Fruit fly (Drosophila melanogaster) whole organism, embryonic: Measurements from ENCODE around the gene amos.

Experiments
- BEAF-32 ChIP-seq: fragments of 200-800 bp; sonication (Bioruptor generic); optimal IDR thresholded peaks from 3 replicates; lab custom pipeline; 2017; ENCODE audit warnings: missing biosample characterization, missing genetic modification characterization, mild to moderate bottlenecking, moderate library complexity, missing genetic modification reagents
- CG10209 ChIP-seq: fragments of 200-800 bp; sonication (Bioruptor generic); optimal IDR thresholded peaks from 3 replicates; lab custom pipeline; 2017; ENCODE audit warnings: missing biosample characterization, mild to moderate bottlenecking, missing genetic modification characterization, missing genetic modification reagents
- CG10366 ChIP-seq: fragments of 200-800 bp; sonication (Bioruptor generic); IDR thresholded peaks from 2 replicates; pipeline ENCODE4 v1.3.6; 2022; ENCODE audit warnings: missing biosample characterization, missing genetic modification characterization
- CG10462 ChIP-seq: fragments of 200-800 bp; sonication (Bioruptor generic); optimal IDR thresholded peaks from 2 replicates; lab custom pipeline; 2016; ENCODE audit warnings: missing biosample characterization, missing genetic modification characterization
- CG12071 ChIP-seq: fragments of 200-800 bp; sonication (Bioruptor generic); optimal IDR thresholded peaks from 3 replicates; lab custom pipeline; 2018; ENCODE audit warnings: missing biosample characterization, mild to moderate bottlenecking, missing genetic modification characterization
- CG12744 ChIP-seq: fragments of 200-800 bp; sonication (Bioruptor generic); optimal IDR thresholded peaks from 2 replicates; lab custom pipeline; 2016; ENCODE audit warnings: missing biosample characterization, missing genetic modification characterization
- CG14014 ChIP-seq: fragments of 200-800 bp; sonication (Bioruptor generic); IDR thresholded peaks from 2 replicates; pipeline ENCODE4 v1.3.6; 2022; ENCODE audit warnings: missing biosample characterization, missing genetic modification characterization
- CG14441 ChIP-seq: fragments of 200-800 bp; sonication (Bioruptor generic); IDR thresholded peaks from 2 replicates; pipeline ENCODE4 v1.3.6; 2022; ENCODE audit warnings: missing biosample characterization, missing genetic modification characterization
- CG15269 ChIP-seq: fragments of 200-800 bp; sonication (Bioruptor generic); optimal IDR thresholded peaks from 2 replicates; lab custom pipeline; 2018; ENCODE audit warnings: missing biosample characterization, mild to moderate bottlenecking, missing genetic modification characterization, moderate library complexity
- CG18011 ChIP-seq: fragments of 200-800 bp; sonication (Bioruptor generic); optimal IDR thresholded peaks from 2 replicates; lab custom pipeline; 2017; ENCODE audit warnings: missing biosample characterization, missing genetic modification characterization, mild to moderate bottlenecking, moderate library complexity, missing genotype
- CG18764 ChIP-seq: fragments of 200-800 bp; sonication (Bioruptor generic); optimal IDR thresholded peaks from 3 replicates; lab custom pipeline; 2016; ENCODE audit warnings: missing biosample characterization, missing genetic modification characterization
- CG2129 ChIP-seq: fragments of 200-800 bp; sonication (Bioruptor generic); IDR thresholded peaks from 2 replicates; pipeline ENCODE4 v1.3.6; 2022; ENCODE audit warnings: missing biosample characterization, missing genetic modification characterization; ENCODE audit not compliant: partially characterized antibody
- CG32767 ChIP-seq: fragments of 200-800 bp; sonication (Bioruptor generic); IDR thresholded peaks from 2 replicates; pipeline ENCODE4 v1.3.6; 2022; ENCODE audit warnings: missing biosample characterization, missing genetic modification characterization
- CG4854 ChIP-seq: fragments of 200-800 bp; sonication (Bioruptor generic); optimal IDR thresholded peaks from 2 replicates; lab custom pipeline; 2016; ENCODE audit warnings: missing biosample characterization, missing genetic modification characterization, inconsistent platforms
- CG5953 ChIP-seq: fragments of 200-800 bp; sonication (Bioruptor generic); IDR thresholded peaks from 2 replicates; pipeline ENCODE4 v1.3.6; 2022; ENCODE audit warnings: missing biosample characterization, missing genetic modification characterization
- CG6791 ChIP-seq: fragments of 200-800 bp; sonication (Bioruptor generic); IDR thresholded peaks from 3 replicates; pipeline ENCODE4 v1.3.6; 2022; ENCODE audit warnings: missing biosample characterization, missing genetic modification characterization; ENCODE audit not compliant: partially characterized antibody
- CG6854 ChIP-seq: fragments of 200-800 bp; sonication (Bioruptor generic); optimal IDR thresholded peaks from 3 replicates; lab custom pipeline; 2017; ENCODE audit warnings: missing biosample characterization, mild to moderate bottlenecking, missing genetic modification characterization
- CG8281 ChIP-seq: fragments of 200-800 bp; sonication (Bioruptor generic); optimal IDR thresholded peaks from 2 replicates; lab custom pipeline; 2018; ENCODE audit warnings: missing biosample characterization, mild to moderate bottlenecking, missing genetic modification characterization, moderate library complexity
- CG9797 ChIP-seq: fragments of 200-800 bp; sonication (Bioruptor generic); optimal IDR thresholded peaks from 3 replicates; lab custom pipeline; 2018; ENCODE audit warnings: missing biosample characterization, mild to moderate bottlenecking, missing genetic modification characterization
- Dbx ChIP-seq: fragments of 200-800 bp; sonication (Bioruptor generic); IDR thresholded peaks from 3 replicates; pipeline ENCODE4 v1.3.6; 2022; ENCODE audit warnings: missing biosample characterization, missing genetic modification characterization
- Deaf1 ChIP-seq: fragments of 200-800 bp; optimal IDR thresholded peaks from 3 replicates; lab custom pipeline; 2019; ENCODE audit warnings: missing biosample characterization, mild to moderate bottlenecking, missing genetic modification characterization, moderate library complexity
- Dip3 ChIP-seq: fragments of 200-800 bp; sonication (Bioruptor generic); optimal IDR thresholded peaks from 3 replicates; lab custom pipeline; 2016; ENCODE audit warnings: missing biosample characterization, missing genetic modification characterization
- Dp ChIP-seq: fragments of 200-800 bp; sonication (Bioruptor generic); optimal IDR thresholded peaks from 2 replicates; lab custom pipeline; 2018; ENCODE audit warnings: missing biosample characterization, mild to moderate bottlenecking, missing genetic modification characterization, moderate library complexity
- HLH54F ChIP-seq: fragments of 200-800 bp; sonication (Bioruptor generic); optimal IDR thresholded peaks from 3 replicates; lab custom pipeline; 2016; ENCODE audit warnings: missing biosample characterization, missing genetic modification characterization
- Hey ChIP-seq: fragments of 200-800 bp; sonication (Bioruptor generic); optimal IDR thresholded peaks from 3 replicates; lab custom pipeline; 2018; ENCODE audit warnings: missing biosample characterization, mild to moderate bottlenecking, missing genetic modification characterization
- MESR4 ChIP-seq: fragments of 200-800 bp; sonication (Bioruptor generic); optimal IDR thresholded peaks from 2 replicates; lab custom pipeline; 2018; ENCODE audit warnings: missing biosample characterization, mild to moderate bottlenecking, missing genetic modification characterization, moderate library complexity
- Ptx1 ChIP-seq: fragments of 200-800 bp; sonication (Bioruptor generic); IDR thresholded peaks from 2 replicates; pipeline ENCODE4 v1.3.6; 2022; ENCODE audit warnings: missing biosample characterization, missing genetic modification characterization
- Side ChIP-seq: fragments of 200-800 bp; sonication (Bioruptor generic); optimal IDR thresholded peaks from 2 replicates; lab custom pipeline; 2016; ENCODE audit warnings: missing biosample characterization, missing genetic modification characterization
- Sox102F ChIP-seq: fragments of 200-800 bp; sonication (Bioruptor generic); optimal IDR thresholded peaks from 2 replicates; lab custom pipeline; 2018; ENCODE audit warnings: missing biosample characterization, mild to moderate bottlenecking, missing genetic modification characterization, moderate library complexity
- Tbp ChIP-seq: fragments of >200 bp; optimal IDR thresholded peaks from 2 replicates; lab custom pipeline; 2018; ENCODE audit warnings: missing biosample characterization, missing genetic modification characterization
- Xrp1 ChIP-seq: fragments of 200-800 bp; sonication (Bioruptor generic); IDR thresholded peaks from 2 replicates; pipeline ENCODE4 v1.3.6; 2022; ENCODE audit warnings: missing biosample characterization, missing genetic modification characterization
- br ChIP-seq: fragments of >200 bp; optimal IDR thresholded peaks from 2 replicates; lab custom pipeline; 2017
- cato ChIP-seq: fragments of 200-800 bp; sonication (Bioruptor generic); optimal IDR thresholded peaks from 2 replicates; lab custom pipeline; 2016; ENCODE audit warnings: missing biosample characterization, missing genetic modification characterization, borderline replicate concordance
- chif ChIP-seq, 2 experiments: fragments of 200-800 bp; sonication (Bioruptor generic); optimal IDR thresholded peaks; 3 replicates each; lab custom pipeline; 2016; ENCODE audit warnings: missing biosample characterization in 2 of 2, missing genetic modification characterization in 2 of 2
- ewg ChIP-seq: fragments of 200-800 bp; sonication (Bioruptor generic); optimal IDR thresholded peaks from 3 replicates; lab custom pipeline; 2017; ENCODE audit warnings: mild to moderate bottlenecking, missing biosample characterization, missing genetic modification reagents, missing genetic modification characterization
- exex ChIP-seq: fragments of 200-800 bp; sonication (Bioruptor generic); optimal IDR thresholded peaks from 4 replicates; lab custom pipeline; 2018; ENCODE audit warnings: missing biosample characterization, mild to moderate bottlenecking, missing genetic modification characterization, moderate library complexity
- grau ChIP-seq: fragments of 200-800 bp; optimal IDR thresholded peaks from 3 replicates; lab custom pipeline; 2019; ENCODE audit warnings: missing biosample characterization, mild to moderate bottlenecking, missing genetic modification characterization, moderate library complexity
- kay ChIP-seq: fragments of 200-800 bp; sonication (Bioruptor generic); optimal IDR thresholded peaks from 2 replicates; lab custom pipeline; 2016; ENCODE audit warnings: missing biosample characterization, missing genetic modification characterization
- lilli ChIP-seq: fragments of 200-800 bp; sonication (Bioruptor generic); optimal IDR thresholded peaks from 3 replicates; lab custom pipeline; 2016; ENCODE audit warnings: missing biosample characterization, missing genetic modification characterization
- lov ChIP-seq, 2 experiments: fragments of 200-800 bp in 1 of 2; fragments of >200 bp in 1 of 2; sonication (Bioruptor generic) in 1 of 2; IDR thresholded peaks in 1 of 2; optimal IDR thresholded peaks in 1 of 2; 2 replicates in 1 of 2; 3 replicates in 1 of 2; pipeline versions ENCODE4 v1.3.6 to Lab custom; 2017 to 2022; ENCODE audit warnings: missing biosample characterization in 1 of 2, missing genetic modification characterization in 1 of 2
- mirr ChIP-seq: fragments of 200-800 bp; sonication (Bioruptor generic); optimal IDR thresholded peaks from 3 replicates; lab custom pipeline; 2018; ENCODE audit warnings: missing biosample characterization, mild to moderate bottlenecking, missing genetic modification characterization
- oc ChIP-seq: fragments of 200-800 bp; sonication (Bioruptor generic); optimal IDR thresholded peaks from 2 replicates; lab custom pipeline; 2018; ENCODE audit warnings: missing biosample characterization, mild to moderate bottlenecking, missing genetic modification characterization, moderate library complexity
- rib ChIP-seq: fragments of 200-800 bp; sonication (Bioruptor generic); IDR thresholded peaks from 2 replicates; pipeline ENCODE4 v1.3.6; 2022; ENCODE audit warnings: missing biosample characterization, missing genetic modification characterization
- sr ChIP-seq: fragments of 200-800 bp; sonication (Bioruptor generic); IDR thresholded peaks from 3 replicates; pipeline ENCODE4 v1.3.6; 2022; ENCODE audit warnings: missing biosample characterization, missing genetic modification characterization
- sug ChIP-seq: fragments of 200-800 bp; optimal IDR thresholded peaks from 2 replicates; lab custom pipeline; 2019; ENCODE audit warnings: missing biosample characterization, mild to moderate bottlenecking, missing genetic modification characterization, moderate library complexity
- toy ChIP-seq: fragments of 200-800 bp; sonication (Bioruptor generic); IDR thresholded peaks from 2 replicates; pipeline ENCODE4 v1.3.6; 2022; ENCODE audit warnings: missing biosample characterization, missing genetic modification characterization
- trh ChIP-seq: fragments of 200-800 bp; sonication (Bioruptor generic); optimal IDR thresholded peaks from 2 replicates; lab custom pipeline; 2016; ENCODE audit warnings: missing biosample characterization, missing genetic modification characterization
- ttk ChIP-seq: fragments of 200-800 bp; sonication (Bioruptor generic); IDR thresholded peaks from 2 replicates; pipeline ENCODE4 v2.1.2; 2022; ENCODE audit warnings: missing biosample characterization, missing genetic modification characterization
- vvl ChIP-seq: fragments of 200-800 bp; sonication (Bioruptor generic); IDR thresholded peaks from 2 replicates; pipeline ENCODE4 v1.3.6; 2022; ENCODE audit warnings: missing biosample characterization, missing genetic modification characterization
- zen ChIP-seq: fragments of 200-800 bp; sonication (Bioruptor generic); optimal IDR thresholded peaks from 3 replicates; lab custom pipeline; 2018; ENCODE audit warnings: missing biosample characterization, mild to moderate bottlenecking, missing genetic modification characterization, moderate library complexity

Gene amos

DNA sequence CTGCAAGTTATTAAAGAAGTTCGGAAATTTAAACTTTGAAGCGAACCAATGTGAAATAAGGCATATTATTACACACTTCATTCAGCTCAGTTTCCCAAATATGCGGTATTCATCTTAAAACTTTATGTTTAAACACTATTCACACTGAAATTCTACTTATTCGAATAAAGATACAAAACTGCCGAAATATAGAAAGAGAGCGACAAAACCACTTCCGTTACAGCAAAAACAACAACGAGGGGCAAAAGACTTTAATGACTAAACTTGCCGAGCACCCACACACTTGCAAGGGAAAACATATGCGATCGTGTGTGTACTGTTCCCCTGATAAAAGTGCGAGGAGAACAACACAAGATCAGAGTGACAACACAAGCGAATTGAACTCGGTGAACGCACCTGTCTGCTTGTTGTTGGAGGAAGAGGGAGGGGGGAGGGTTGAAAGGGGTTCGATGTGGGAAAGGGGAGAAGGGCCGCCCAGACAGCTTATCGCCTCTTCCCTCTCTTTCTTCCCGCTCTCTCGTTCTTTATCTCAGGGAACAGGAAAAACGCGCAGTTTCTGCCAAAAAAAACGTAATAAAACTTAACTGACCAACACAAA lies 35.1 kb downstream of the amos start (continued):
- TF ChIP-seq Ptx1 (GFP tag; lab: Robert Waterston, UW): peak; percentile 42; the same call in 1 of the 2 replicates
- peak; percentile 20; the same call in 1 of the 3 replicates for TF ChIP-seq sr (GFP tag; lab: Robert Waterston, UW)
- TF ChIP-seq CG15269 (tag; lab: Kevin White, UChicago): no peak
- TF ChIP-seq CG14441 (GFP tag; lab: Robert Waterston, UW): no peak; the same call in 1 of the 2 replicates
- TF ChIP-seq vvl (GFP tag; lab: Robert Waterston, UW): peak; percentile 35
- TF ChIP-seq oc (tag; lab: Kevin White, UChicago): no peak
- peak; percentile 1 for TF ChIP-seq Hey (tag; lab: Kevin White, UChicago)
- TF ChIP-seq grau (tag; lab: Kevin White, UChicago): no peak
- TF ChIP-seq Dbx (GFP tag; lab: Robert Waterston, UW): no peak
- TF ChIP-seq CG2129 (GFP tag; lab: Robert Waterston, UW): no peak
- TF ChIP-seq BEAF-32 (GFP tag; lab: Kevin White, UChicago): no peak
- no peak for TF ChIP-seq toy (GFP tag; lab: Robert Waterston, UW)
- peak; percentile 40 for TF ChIP-seq sug (tag; lab: Kevin White, UChicago)
- TF ChIP-seq CG14014 (GFP tag; lab: Robert Waterston, UW): no peak
- 0 out of 2 replicates have a peak, but pooled peaks have one; percentile 5 for TF ChIP-seq Xrp1
- TF ChIP-seq CG12071: no peak
- no peak for TF ChIP-seq chif (GFP tag; optimal IDR thresholded peaks at IDR 0.05; lab: Kevin White, UChicago)
- TF ChIP-seq ewg (GFP tag; lab: Kevin White, UChicago): no peak
- no peak for TF ChIP-seq CG32767 (GFP tag; lab: Robert Waterston, UW)
- TF ChIP-seq MESR4: no peak
- TF ChIP-seq kay (GFP tag; lab: Kevin White, UChicago): no peak
- no peak for TF ChIP-seq HLH54F
- TF ChIP-seq Tbp: no peak
- no peak for TF ChIP-seq CG18764 (GFP tag; lab: Kevin White, UChicago)
- no peak for TF ChIP-seq Dp (GFP tag; lab: Kevin White, UChicago)
- TF ChIP-seq exex (tag; lab: Kevin White, UChicago): peak; percentile 42
- no peak for TF ChIP-seq CG4854
- no peak for TF ChIP-seq cato
- no peak for TF ChIP-seq zen (tag; lab: Kevin White, UChicago)
- no peak for TF ChIP-seq Dip3
- TF ChIP-seq rib (GFP tag; lab: Robert Waterston, UW): peak; percentile 55; the same call in 1 of the 2 replicates
- TF ChIP-seq CG9797 (GFP tag; lab: Kevin White, UChicago): no peak
- TF ChIP-seq mirr (GFP tag; lab: Kevin White, UChicago): peak; percentile 86
- TF ChIP-seq CG10366: no peak
- no peak for TF ChIP-seq lov (optimal IDR thresholded peaks at IDR 0.05; lab: Kevin White, UChicago)
- TF ChIP-seq lov (GFP tag; IDR thresholded peaks at IDR 0.05; lab: Robert Waterston, UW): 0 out of 3 replicates have a peak, but pooled peaks have one; percentile 26
- no peak for TF ChIP-seq Sox102F
- no peak for TF ChIP-seq CG8281 (tag; lab: Kevin White, UChicago)
- no peak for TF ChIP-seq lilli (GFP tag; lab: Kevin White, UChicago)
- no peak for TF ChIP-seq Side (GFP tag; lab: Kevin White, UChicago)
- no peak for TF ChIP-seq br
- TF ChIP-seq CG18011 (GFP tag; lab: Kevin White, UChicago): no peak
- TF ChIP-seq Deaf1: peak; percentile 62
- TF ChIP-seq CG6791 (GFP tag; lab: Robert Waterston, UW): no peak
- TF ChIP-seq trh (GFP tag; lab: Kevin White, UChicago): no peak
- TF ChIP-seq CG6854 (GFP tag; lab: Kevin White, UChicago): no peak
- TF ChIP-seq ttk (GFP tag; lab: Robert Waterston, UW): no peak
- no peak for TF ChIP-seq CG5953
- no peak for TF ChIP-seq CG10462 (GFP tag; lab: Kevin White, UChicago)
- TF ChIP-seq CG12744 (GFP tag; lab: Kevin White, UChicago): no peak
- TF ChIP-seq CG10209: no peak
